Fruit fly (Drosophila melanogaster): ENCODE measurements around the gene smg.

smg gene

DNA sequence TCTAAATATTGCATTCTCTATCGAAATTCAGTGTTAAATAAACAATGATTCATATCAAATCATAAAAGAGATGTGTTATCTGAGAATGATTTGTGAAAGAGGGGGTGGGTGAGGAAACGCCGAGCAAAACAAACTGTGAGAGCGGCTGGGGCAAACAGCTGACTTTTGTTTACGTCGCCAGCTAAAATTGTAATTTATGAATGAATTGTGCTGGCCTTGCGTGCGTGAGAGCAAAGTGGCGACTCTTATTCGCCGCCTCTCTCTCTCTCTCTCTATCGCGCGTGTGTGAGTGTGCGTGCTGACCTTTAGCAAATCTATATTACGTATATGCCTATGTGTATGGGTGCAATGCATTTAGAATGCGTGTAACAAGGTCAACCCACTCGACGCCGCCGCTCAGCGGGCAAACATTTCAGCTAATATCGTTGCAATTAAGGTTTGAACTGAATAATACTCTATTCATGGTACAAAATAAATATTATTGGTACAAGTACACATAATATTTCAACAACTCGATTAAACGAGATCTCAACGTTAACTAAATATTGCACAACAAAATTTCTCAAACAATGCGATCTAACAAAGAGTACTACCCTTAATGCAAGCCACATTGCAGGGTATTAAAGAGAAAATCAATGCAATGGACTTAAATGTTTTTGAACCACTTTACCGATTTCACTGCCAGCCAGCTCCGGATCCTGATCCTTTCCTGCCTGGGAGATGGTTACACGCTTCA, 18.9 kb downstream of the smg start:
- no peak for TF ChIP-seq kay (GFP tag; ENCODE audit: borderline replicate concordance)
- TF ChIP-seq CG1620 (GFP tag; optimal IDR thresholded peaks at IDR 0.05): no peak
- TF ChIP-seq pad (GFP tag; optimal IDR thresholded peaks at IDR 0.05): no peak
- TF ChIP-seq CG14711 (tag; optimal IDR thresholded peaks at IDR 0.05): peak; percentile 51
- peak; percentile 38 for TF ChIP-seq bab1 (GFP tag; optimal IDR thresholded peaks at IDR 0.05)
- TF ChIP-seq CG12768 (GFP tag; optimal IDR thresholded peaks at IDR 0.05): peak; percentile 31
- TF ChIP-seq toe (GFP tag; optimal IDR thresholded peaks at IDR 0.05): no peak
- TF ChIP-seq CG33017 (tag; optimal IDR thresholded peaks at IDR 0.05): peak; percentile 83
- peak; percentile 66 for TF ChIP-seq CG7101 (tag; optimal IDR thresholded peaks at IDR 0.05)
- TF ChIP-seq ovo (GFP tag; optimal IDR thresholded peaks at IDR 0.05): no peak
- TF ChIP-seq Clk (GFP tag; optimal IDR thresholded peaks at IDR 0.05): no peak
- TF ChIP-seq CG5204 (GFP tag; optimal IDR thresholded peaks at IDR 0.05): no peak
- peak; percentile 6 for TF ChIP-seq Mnt (GFP tag; optimal IDR thresholded peaks at IDR 0.05)
- peak; percentile 36 for TF ChIP-seq CG11617 (GFP tag; optimal IDR thresholded peaks at IDR 0.05)
- no peak for TF ChIP-seq Hr96 (GFP tag; optimal IDR thresholded peaks at IDR 0.05)
- peak; percentile 98 for TF ChIP-seq cic (GFP tag; optimal IDR thresholded peaks at IDR 0.05)
- TF ChIP-seq tj (GFP tag; optimal IDR thresholded peaks at IDR 0.05): peak; percentile 21
- no peak for TF ChIP-seq cnc (optimal IDR thresholded peaks at IDR 0.05)
- peak; percentile 53 for TF ChIP-seq CG7045 (GFP tag; optimal IDR thresholded peaks at IDR 0.05)
- TF ChIP-seq Crg-1 (GFP tag; optimal IDR thresholded peaks at IDR 0.05): peak; percentile 20

DNA sequence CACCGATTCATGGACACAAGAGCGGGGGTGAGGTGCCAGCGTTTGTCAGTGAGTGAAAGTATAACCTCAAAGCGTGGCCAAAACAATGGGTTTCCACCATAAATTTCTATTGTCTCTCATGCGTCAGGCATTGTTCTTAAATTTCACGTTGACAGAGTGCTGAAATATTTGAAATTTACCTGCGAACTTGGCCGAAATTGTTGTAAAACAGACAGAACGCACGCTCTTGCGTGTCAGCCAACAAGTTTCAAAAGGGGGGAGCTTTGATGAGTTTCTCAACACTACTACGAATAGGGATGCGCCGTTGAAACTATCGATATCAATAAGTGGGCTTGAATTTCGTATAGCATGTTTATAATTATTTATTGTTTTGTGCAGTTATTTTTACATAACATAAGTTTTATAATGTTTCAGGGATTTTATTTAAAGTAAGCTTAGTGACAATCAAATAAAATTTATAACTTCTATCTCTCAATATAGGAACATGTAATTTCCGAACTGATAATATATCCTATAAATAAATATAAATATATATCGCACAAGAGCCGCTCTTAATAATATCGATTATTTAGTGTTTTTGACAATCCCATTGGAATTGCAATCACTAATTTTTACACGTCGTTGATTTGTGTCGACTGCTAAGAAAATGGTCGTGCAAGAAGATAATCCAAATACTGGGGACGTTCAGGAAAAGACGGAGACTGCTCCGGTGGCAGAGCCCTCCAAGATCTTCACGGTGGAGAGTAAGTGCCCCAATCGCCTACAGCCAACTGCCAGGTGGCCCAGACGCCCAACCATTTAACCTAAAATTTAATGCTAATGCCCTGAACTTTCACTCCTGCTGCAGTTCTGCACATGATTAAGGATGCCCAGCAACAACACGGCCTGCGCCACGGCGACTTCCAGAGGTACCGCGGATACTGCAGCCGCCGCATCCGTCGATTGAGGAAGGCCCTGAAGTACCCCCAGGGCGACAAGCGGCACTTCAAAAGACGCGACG, 23.0 kb downstream of the smg start, which contains the start of the genes pix and Srp68:
pix (minus strand) TSS at position 288 of the 1,000 bp plus-strand sequence.
Srp68 (plus strand) TSS at position 569 of the 1,000 bp plus-strand sequence.
- TF ChIP-seq kay (GFP tag; ENCODE audit: borderline replicate concordance) (no peak), toe (GFP tag; optimal IDR thresholded peaks at IDR 0.05) (no peak), Mnt (GFP tag; optimal IDR thresholded peaks at IDR 0.05) (peak; percentile 82), bab1 (GFP tag; optimal IDR thresholded peaks at IDR 0.05) (peak; percentile 54), pad (GFP tag; optimal IDR thresholded peaks at IDR 0.05) (peak; percentile 82), CG1620 (GFP tag; optimal IDR thresholded peaks at IDR 0.05) (peak; percentile 70), CG7045 (GFP tag; optimal IDR thresholded peaks at IDR 0.05) (peak; percentile 70), CG12768 (GFP tag; optimal IDR thresholded peaks at IDR 0.05) (peak; percentile 78), Crg-1 (GFP tag; optimal IDR thresholded peaks at IDR 0.05) (peak; percentile 86), tj (GFP tag; optimal IDR thresholded peaks at IDR 0.05) (peak; percentile 58), Clk (GFP tag; optimal IDR thresholded peaks at IDR 0.05) (peak; percentile 58), CG33017 (tag; optimal IDR thresholded peaks at IDR 0.05) (peak; percentile 62), Hr96 (GFP tag; optimal IDR thresholded peaks at IDR 0.05) (no peak), ovo (GFP tag; optimal IDR thresholded peaks at IDR 0.05) (peak; percentile 74), cnc (optimal IDR thresholded peaks at IDR 0.05) (no peak), CG5204 (GFP tag; optimal IDR thresholded peaks at IDR 0.05) (no peak), CG7101 (tag; optimal IDR thresholded peaks at IDR 0.05) (peak; percentile 80), CG11617 (GFP tag; optimal IDR thresholded peaks at IDR 0.05) (peak; percentile 90), cic (GFP tag; optimal IDR thresholded peaks at IDR 0.05) (peak; percentile 55), CG14711 (tag; optimal IDR thresholded peaks at IDR 0.05) (peak; percentile 73)

DNA sequence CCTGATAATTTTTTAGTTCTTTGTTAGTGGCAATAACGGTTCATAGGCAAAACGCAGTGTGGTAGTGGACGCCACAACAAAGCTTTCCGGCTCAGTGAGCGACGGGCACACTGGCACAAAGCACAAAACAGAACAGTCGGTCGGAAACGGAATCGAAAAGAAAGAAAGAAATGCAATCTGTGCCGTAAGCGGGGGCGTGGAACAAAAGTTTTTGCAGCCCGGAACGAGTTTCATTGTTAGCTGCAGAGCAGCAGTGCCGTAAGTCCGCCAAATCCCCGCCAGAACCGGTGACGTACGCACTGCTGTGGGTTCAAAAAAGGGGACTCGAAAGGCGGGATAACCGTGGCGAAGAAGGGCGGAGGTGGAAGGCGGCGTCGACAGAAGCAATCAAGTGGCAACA, 29.4 kb downstream of the smg start, which contains the start of gene CG5026:
CG5026 (plus strand) TSS at position 92 of the 400 bp plus-strand sequence.
- TF ChIP-seq Clk (GFP tag; optimal IDR thresholded peaks at IDR 0.05) (no peak), toe (GFP tag; optimal IDR thresholded peaks at IDR 0.05) (no peak), CG14711 (tag; optimal IDR thresholded peaks at IDR 0.05) (peak; percentile 51), CG7101 (tag; optimal IDR thresholded peaks at IDR 0.05) (peak; percentile 35), CG5204 (GFP tag; optimal IDR thresholded peaks at IDR 0.05) (no peak), cnc (optimal IDR thresholded peaks at IDR 0.05) (no peak), CG11617 (GFP tag; optimal IDR thresholded peaks at IDR 0.05) (peak; percentile 41), ovo (GFP tag; optimal IDR thresholded peaks at IDR 0.05) (peak; percentile 75), bab1 (GFP tag; optimal IDR thresholded peaks at IDR 0.05) (peak; percentile 69), CG12768 (GFP tag; optimal IDR thresholded peaks at IDR 0.05) (peak; percentile 13), Mnt (GFP tag; optimal IDR thresholded peaks at IDR 0.05) (peak; percentile 36), pad (GFP tag; optimal IDR thresholded peaks at IDR 0.05) (peak; percentile 19), cic (GFP tag; optimal IDR thresholded peaks at IDR 0.05) (peak; percentile 53)

DNA sequence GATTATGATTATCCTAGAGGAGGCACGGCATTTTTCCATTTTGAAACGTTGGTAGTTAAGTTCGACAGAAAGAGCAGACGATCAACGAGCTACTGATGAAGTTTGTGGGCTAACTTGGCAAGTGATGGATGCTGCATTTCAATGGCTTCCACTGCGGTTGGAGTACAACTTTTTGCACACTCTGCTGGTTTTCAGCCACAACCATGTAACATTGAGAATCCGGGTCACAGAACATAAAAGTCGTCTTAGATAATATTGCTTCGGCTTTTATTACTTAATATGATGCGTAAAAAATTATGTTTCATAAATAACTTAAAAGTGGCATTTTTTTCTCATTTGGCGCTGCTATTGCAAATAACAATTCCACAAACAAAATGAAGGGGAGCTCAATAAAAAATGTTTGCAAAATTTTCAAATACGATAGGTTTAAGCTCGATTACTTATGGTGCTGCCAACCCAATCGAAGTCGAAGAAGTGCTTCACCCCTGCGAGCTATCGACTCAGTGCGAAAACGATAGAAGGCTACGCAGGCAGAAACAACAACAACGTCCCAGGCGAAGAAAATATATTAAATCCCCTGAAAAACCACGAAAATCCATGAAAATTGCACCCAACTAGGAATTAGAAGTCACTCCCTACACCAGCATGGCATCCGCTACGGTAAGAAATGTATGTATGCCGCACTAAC, 31.3 kb downstream of the smg start, which contains the start of the genes CG5653 and CG5021:
CG5653 (minus strand) TSS at position 51 of the 688 bp plus-strand sequence.
CG5021 (plus strand) TSS at position 506 of the 688 bp plus-strand sequence.
- TF ChIP-seq ovo (GFP tag; optimal IDR thresholded peaks at IDR 0.05): no peak
- TF ChIP-seq CG11617 (GFP tag; optimal IDR thresholded peaks at IDR 0.05): no peak
- no peak for TF ChIP-seq Crg-1 (GFP tag; optimal IDR thresholded peaks at IDR 0.05)
- no peak for TF ChIP-seq cic (GFP tag; optimal IDR thresholded peaks at IDR 0.05)
- TF ChIP-seq toe (GFP tag; optimal IDR thresholded peaks at IDR 0.05): no peak
- TF ChIP-seq cnc (optimal IDR thresholded peaks at IDR 0.05): no peak
- TF ChIP-seq bab1 (GFP tag; optimal IDR thresholded peaks at IDR 0.05): peak; percentile 30
